Fruit fly (Drosophila melanogaster) S2 (cell line): ENCODE data around the gene sesB.

Source experiments
- CG8478 ChIP-seq: fragments of >200 bp; optimal IDR thresholded peaks from 2 replicates; lab custom pipeline; 2018
- CTCF ChIP-seq, 2 experiments: fragments of >200 bp; optimal IDR thresholded peaks; 2 replicates each; lab custom pipeline; 2018

DNA sequence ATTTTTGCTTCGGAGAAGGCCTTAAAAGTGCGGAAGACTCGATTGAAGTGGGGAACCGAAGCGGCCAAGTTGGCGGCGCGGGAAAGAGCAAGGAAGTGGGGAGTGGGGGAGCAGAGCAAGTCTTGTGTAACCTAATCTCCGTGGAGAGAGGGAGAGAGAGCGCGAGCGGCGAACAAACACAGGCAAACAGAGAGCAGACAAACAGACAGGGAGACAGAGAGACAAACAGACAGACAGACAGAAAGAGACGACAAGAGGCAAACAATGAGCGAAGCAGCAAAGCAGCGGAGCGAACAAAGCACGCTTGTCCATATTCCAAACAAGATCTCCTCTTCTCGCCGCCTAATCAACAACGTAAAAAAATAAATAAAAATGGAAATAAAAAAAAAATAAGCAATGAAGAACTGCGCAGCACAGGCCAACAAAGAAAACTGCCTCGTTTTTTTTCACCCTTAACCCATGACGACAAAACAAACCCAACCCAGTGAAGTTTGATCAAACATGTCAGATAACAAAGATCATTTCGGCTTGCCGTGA lies 47.9 kb downstream of the sesB start:
- TF ChIP-seq CTCF (optimal IDR thresholded peaks at IDR 0.05; lab: Kevin White, UChicago) (no peak), CG8478 (no peak)
